Fruit fly (Drosophila melanogaster) whole organism, embryonic: ENCODE results near the gene CG8312.

ENCODE experiments used
- Aef1 ChIP-seq: fragments of 200-800 bp; sonication (Bioruptor generic); IDR thresholded peaks from 3 replicates; pipeline ENCODE4 v1.3.6; 2022; ENCODE audit warnings: missing biosample characterization, missing genetic modification characterization
- Antp ChIP-seq: fragments of 200-800 bp; sonication (Bioruptor generic); optimal IDR thresholded peaks from 3 replicates; lab custom pipeline; 2016; ENCODE audit warnings: missing biosample characterization, missing genetic modification characterization
- Atf-2 ChIP-seq: fragments of 200-800 bp; sonication (Bioruptor generic); optimal IDR thresholded peaks from 2 replicates; lab custom pipeline; 2016; ENCODE audit warnings: missing biosample characterization, missing genetic modification characterization
- B-H1 ChIP-seq: fragments of 200-800 bp; sonication (Bioruptor generic); IDR thresholded peaks from 3 replicates; pipeline ENCODE4 v1.3.6; 2022; ENCODE audit warnings: missing biosample characterization, missing genetic modification characterization
- BtbVII ChIP-seq: fragments of 200-800 bp; sonication (Bioruptor generic); optimal IDR thresholded peaks from 3 replicates; lab custom pipeline; 2017; ENCODE audit warnings: missing biosample characterization, mild to moderate bottlenecking, missing genetic modification characterization
- CG10274 ChIP-seq: fragments of 200-800 bp; sonication (Bioruptor generic); optimal IDR thresholded peaks from 3 replicates; lab custom pipeline; 2017; ENCODE audit warnings: missing biosample characterization, mild to moderate bottlenecking, missing genetic modification characterization
- CG10543 ChIP-seq: fragments of 200-800 bp; sonication (Bioruptor generic); optimal IDR thresholded peaks from 3 replicates; lab custom pipeline; 2017; ENCODE audit warnings: missing biosample characterization, mild to moderate bottlenecking, missing genetic modification characterization, moderate library complexity
- CG11247 ChIP-seq: fragments of 200-800 bp; sonication (Bioruptor generic); IDR thresholded peaks from 2 replicates; pipeline ENCODE4 v1.3.6; 2022; ENCODE audit warnings: missing biosample characterization, missing genetic modification characterization
- CG12299 ChIP-seq: fragments of 200-800 bp; sonication (Bioruptor generic); optimal IDR thresholded peaks from 2 replicates; lab custom pipeline; 2018; ENCODE audit warnings: missing biosample characterization, mild to moderate bottlenecking, missing genetic modification characterization
- CG13296 ChIP-seq: fragments of 200-800 bp; sonication (Bioruptor generic); optimal IDR thresholded peaks from 3 replicates; lab custom pipeline; 2018; ENCODE audit warnings: missing biosample characterization, mild to moderate bottlenecking, missing genetic modification characterization
- CG13775 ChIP-seq: fragments of 200-800 bp; sonication (Bioruptor generic); optimal IDR thresholded peaks from 3 replicates; lab custom pipeline; 2017; ENCODE audit warnings: missing biosample characterization, mild to moderate bottlenecking, missing genetic modification characterization
- CG18262 ChIP-seq: fragments of 200-800 bp; optimal IDR thresholded peaks from 3 replicates; lab custom pipeline; 2019; ENCODE audit warnings: missing biosample characterization, mild to moderate bottlenecking, missing genetic modification characterization, moderate library complexity
- CG18476 ChIP-seq: fragments of 200-800 bp; sonication (Bioruptor generic); optimal IDR thresholded peaks from 2 replicates; lab custom pipeline; 2016; ENCODE audit warnings: missing biosample characterization, mild to moderate bottlenecking, missing genetic modification characterization
- CG18764 ChIP-seq: fragments of 200-800 bp; sonication (Bioruptor generic); optimal IDR thresholded peaks from 3 replicates; lab custom pipeline; 2016; ENCODE audit warnings: missing biosample characterization, missing genetic modification characterization
- CG2120 ChIP-seq: fragments of 200-800 bp; sonication (Bioruptor generic); optimal IDR thresholded peaks from 3 replicates; lab custom pipeline; 2016; ENCODE audit warnings: missing biosample characterization, missing genetic modification characterization
- CG31388 ChIP-seq: fragments of 200-800 bp; sonication (Bioruptor generic); optimal IDR thresholded peaks from 2 replicates; lab custom pipeline; 2016; ENCODE audit warnings: missing biosample characterization, missing genetic modification characterization
- CG32767 ChIP-seq: fragments of 200-800 bp; sonication (Bioruptor generic); IDR thresholded peaks from 2 replicates; pipeline ENCODE4 v1.3.6; 2022; ENCODE audit warnings: missing biosample characterization, missing genetic modification characterization
- CG3281 ChIP-seq: fragments of 200-800 bp; sonication (Bioruptor generic); optimal IDR thresholded peaks from 3 replicates; lab custom pipeline; 2017; ENCODE audit warnings: missing biosample characterization, mild to moderate bottlenecking, missing genetic modification characterization
- CG34376 ChIP-seq: fragments of 200-800 bp; sonication (Bioruptor generic); optimal IDR thresholded peaks from 2 replicates; lab custom pipeline; 2018; ENCODE audit warnings: missing biosample characterization, mild to moderate bottlenecking, missing genetic modification characterization
- CG34422 ChIP-seq: fragments of 200-800 bp; sonication (Bioruptor generic); IDR thresholded peaks from 3 replicates; pipeline ENCODE4 v1.3.6; 2022; ENCODE audit warnings: missing biosample characterization, missing genetic modification characterization
- CG3838 ChIP-seq: fragments of 200-800 bp; sonication (Bioruptor generic); optimal IDR thresholded peaks from 3 replicates; lab custom pipeline; 2016; ENCODE audit warnings: missing biosample characterization, missing genetic modification characterization
- CG4820 ChIP-seq: fragments of 200-800 bp; sonication (Bioruptor generic); optimal IDR thresholded peaks from 3 replicates; lab custom pipeline; 2016; ENCODE audit warnings: missing biosample characterization, missing genetic modification characterization
- CG6765 ChIP-seq: fragments of 200-800 bp; sonication (Bioruptor generic); optimal IDR thresholded peaks from 3 replicates; lab custom pipeline; 2017; ENCODE audit warnings: missing biosample characterization, mild to moderate bottlenecking, missing genetic modification characterization
- CG7556 ChIP-seq: fragments of 200-800 bp; sonication (Bioruptor generic); optimal IDR thresholded peaks from 2 replicates; lab custom pipeline; 2017; ENCODE audit warnings: missing biosample characterization, mild to moderate bottlenecking, missing genetic modification characterization
- CG7786 ChIP-seq: fragments of 200-800 bp; sonication (Bioruptor generic); optimal IDR thresholded peaks from 2 replicates; lab custom pipeline; 2016; ENCODE audit warnings: missing biosample characterization, missing genetic modification characterization
- CG7987 ChIP-seq: fragments of 200-800 bp; sonication (Bioruptor generic); optimal IDR thresholded peaks from 2 replicates; lab custom pipeline; 2018; ENCODE audit warnings: missing biosample characterization, mild to moderate bottlenecking, missing genetic modification characterization, moderate library complexity
- CG8290 ChIP-seq, 3 experiments: fragments of 200-800 bp; sonication (Bioruptor generic); optimal IDR thresholded peaks; 2 replicates each; lab custom pipeline; 2016 to 2019; ENCODE audit warnings: missing biosample characterization in 3 of 3, missing genetic modification characterization in 3 of 3, mild to moderate bottlenecking in 2 of 3, moderate library complexity in 1 of 3
- CG9609 ChIP-seq: fragments of 200-800 bp; sonication (Bioruptor generic); optimal IDR thresholded peaks from 3 replicates; lab custom pipeline; 2016; ENCODE audit warnings: missing biosample characterization, missing genetic modification characterization
- Dek ChIP-seq: fragments of 200-800 bp; sonication (Bioruptor generic); optimal IDR thresholded peaks from 3 replicates; lab custom pipeline; 2019; ENCODE audit warnings: missing biosample characterization, mild to moderate bottlenecking, missing genetic modification characterization, moderate library complexity
- Dll ChIP-seq: fragments of 200-800 bp; sonication (Bioruptor generic); IDR thresholded peaks from 4 replicates; pipeline ENCODE4 v1.3.6; 2022; ENCODE audit warnings: missing biosample characterization, missing genetic modification characterization; ENCODE audit not compliant: partially characterized antibody
- Dref ChIP-seq: fragments of 200-800 bp; sonication (Bioruptor generic); IDR thresholded peaks from 2 replicates; pipeline ENCODE4 v1.3.6; 2022; ENCODE audit warnings: missing biosample characterization, missing genetic modification characterization
- H15 ChIP-seq: fragments of 200-800 bp; sonication (Bioruptor generic); IDR thresholded peaks from 3 replicates; pipeline ENCODE4 v1.3.6; 2022; ENCODE audit warnings: missing biosample characterization, missing genetic modification characterization
- HmgD ChIP-seq: fragments of 200-800 bp; sonication (Bioruptor generic); optimal IDR thresholded peaks from 3 replicates; lab custom pipeline; 2016; ENCODE audit warnings: missing biosample characterization, missing genetic modification characterization
- HmgZ ChIP-seq: fragments of 200-800 bp; sonication (Bioruptor generic); optimal IDR thresholded peaks from 2 replicates; lab custom pipeline; 2018; ENCODE audit warnings: missing biosample characterization, mild to moderate bottlenecking, missing genetic modification characterization
- Med ChIP-seq: fragments of 200-800 bp; sonication (Bioruptor generic); peaks from one replicate; lab custom pipeline; 2016; ENCODE audit warnings: missing biosample characterization, missing genetic modification characterization, mild to moderate bottlenecking, inconsistent platforms, moderate library complexity
- Myb ChIP-seq: fragments of 200-800 bp; sonication (Bioruptor generic); optimal IDR thresholded peaks from 2 replicates; lab custom pipeline; 2016; ENCODE audit warnings: missing biosample characterization, missing genetic modification characterization
- NFAT ChIP-seq: fragments of 200-800 bp; sonication (Bioruptor generic); IDR thresholded peaks from 2 replicates; pipeline ENCODE4 v1.3.6; 2022; ENCODE audit warnings: missing biosample characterization, missing genetic modification characterization
- Oli ChIP-seq: fragments of 200-800 bp; sonication (Bioruptor generic); optimal IDR thresholded peaks from 2 replicates; lab custom pipeline; 2018; ENCODE audit warnings: missing biosample characterization, mild to moderate bottlenecking, missing genetic modification characterization, moderate library complexity
- Ptx1 ChIP-seq: fragments of 200-800 bp; sonication (Bioruptor generic); IDR thresholded peaks from 2 replicates; pipeline ENCODE4 v1.3.6; 2022; ENCODE audit warnings: missing biosample characterization, missing genetic modification characterization
- Stat92E ChIP-seq, 3 experiments: fragments of >200 bp in 2 of 3; fragments of 200-800 bp in 1 of 3; sonication (Bioruptor generic) in 1 of 3; optimal IDR thresholded peaks; 2 replicates each; lab custom pipeline; 2017 to 2019; ENCODE audit warnings: missing biosample characterization in 3 of 3, missing genetic modification characterization in 3 of 3, mild to moderate bottlenecking in 1 of 3, moderate library complexity in 1 of 3
- bbx ChIP-seq: fragments of 200-800 bp; sonication (Bioruptor generic); IDR thresholded peaks from 2 replicates; pipeline ENCODE4 v1.3.6; 2022; ENCODE audit warnings: missing biosample characterization, missing genetic modification characterization; ENCODE audit not compliant: partially characterized antibody
- eve ChIP-seq, 2 experiments: fragments of >200 bp; optimal IDR thresholded peaks; 2 replicates each; lab custom pipeline; 2017; ENCODE audit warnings: missing biosample characterization in 2 of 2, missing genetic modification characterization in 2 of 2
- her ChIP-seq: fragments of 200-800 bp; sonication (Bioruptor generic); optimal IDR thresholded peaks from 2 replicates; lab custom pipeline; 2016; ENCODE audit warnings: missing biosample characterization, missing genetic modification characterization
- hkb ChIP-seq, 2 experiments: fragments of 200-800 bp in 1 of 2; fragments of >200 bp in 1 of 2; sonication (Bioruptor generic) in 1 of 2; IDR thresholded peaks in 1 of 2; optimal IDR thresholded peaks in 1 of 2; 2 replicates each; pipeline versions ENCODE4 v1.3.6 to Lab custom; 2017 to 2022; ENCODE audit warnings: missing biosample characterization in 1 of 2, missing genetic modification characterization in 1 of 2
- insv ChIP-seq, 2 experiments: fragments of 200-800 bp; sonication (Bioruptor generic); optimal IDR thresholded peaks; 3 replicates each; lab custom pipeline; 2016 to 2018; ENCODE audit warnings: missing biosample characterization in 2 of 2, missing genetic modification characterization in 2 of 2
- ken ChIP-seq: fragments of 200-800 bp; sonication (Bioruptor generic); IDR thresholded peaks from 3 replicates; pipeline ENCODE4 v1.3.6; 2022; ENCODE audit warnings: missing biosample characterization, missing genetic modification characterization
- nau ChIP-seq: fragments of 200-800 bp; sonication (Bioruptor generic); optimal IDR thresholded peaks from 3 replicates; lab custom pipeline; 2017; ENCODE audit warnings: missing biosample characterization, mild to moderate bottlenecking, missing genetic modification characterization, missing genetic modification reagents
- onecut ChIP-seq: fragments of 200-800 bp; sonication (Bioruptor generic); IDR thresholded peaks from 2 replicates; pipeline ENCODE4 v1.3.6; 2022; ENCODE audit warnings: missing biosample characterization, missing genetic modification characterization
- sug ChIP-seq: fragments of 200-800 bp; optimal IDR thresholded peaks from 2 replicates; lab custom pipeline; 2019; ENCODE audit warnings: missing biosample characterization, mild to moderate bottlenecking, missing genetic modification characterization, moderate library complexity

Gene CG8312

dm6 chr3R:9555334-9555974 lies 35.7 kb upstream of the CG8312 start, which contains the start of the genes CG9386 and BckdhA (continued):
- no peak for TF ChIP-seq BtbVII (GFP tag; lab: Kevin White, UChicago)
- peak; percentile 14 for TF ChIP-seq CG4820
- no peak for TF ChIP-seq CG7987 (GFP tag; lab: Kevin White, UChicago)
- peak; percentile 62 for TF ChIP-seq Dek (tag; lab: Kevin White, UChicago)
- TF ChIP-seq CG34376 (GFP tag; lab: Kevin White, UChicago), result peak; percentile 46
- peak; percentile 16 for TF ChIP-seq CG7786
- TF ChIP-seq onecut (GFP tag; lab: Robert Waterston, UW), result peak; percentile 31; the same call in 1 of the 2 replicates
- peak; percentile 70 for TF ChIP-seq Dref (GFP tag; lab: Robert Waterston, UW)
- no peak for TF ChIP-seq CG10274 (GFP tag; lab: Kevin White, UChicago)
- peak; percentile 62 for TF ChIP-seq CG10543 (GFP tag; lab: Kevin White, UChicago)
- TF ChIP-seq CG8290 (GFP tag; optimal IDR thresholded peaks at IDR 0.05; lab: Kevin White, UChicago), result peak; percentile 61
- peak; percentile 53 to 82 for TF ChIP-seq CG8290 (tag; optimal IDR thresholded peaks at IDR 0.05; lab: Kevin White, UChicago)
- peak; percentile 55 for TF ChIP-seq CG13775 (GFP tag; lab: Kevin White, UChicago)
- peak; percentile 76 for TF ChIP-seq NFAT (GFP tag; lab: Robert Waterston, UW)
- TF ChIP-seq CG3281 (GFP tag; lab: Kevin White, UChicago), result peak; percentile 44
- peak; percentile 81 for TF ChIP-seq CG2120
- TF ChIP-seq CG12299 (tag; lab: Kevin White, UChicago), result no peak
- no peak for TF ChIP-seq B-H1 (GFP tag; lab: Robert Waterston, UW)
- no peak for TF ChIP-seq CG34422 (GFP tag; lab: Robert Waterston, UW)
- peak; percentile 41; the same call in 1 of the 2 replicates for TF ChIP-seq bbx (GFP tag; lab: Robert Waterston, UW)
- TF ChIP-seq CG9609 (GFP tag; lab: Kevin White, UChicago), result peak; percentile 65
- TF ChIP-seq Oli (tag; lab: Kevin White, UChicago), result peak; percentile 21
- TF ChIP-seq Atf-2 (GFP tag; lab: Kevin White, UChicago), result peak; percentile 13
- no peak for TF ChIP-seq hkb (optimal IDR thresholded peaks at IDR 0.05; lab: Kevin White, UChicago)
- TF ChIP-seq hkb (GFP tag; IDR thresholded peaks at IDR 0.05; lab: Robert Waterston, UW), result no peak
- peak; percentile 29 for TF ChIP-seq Myb (GFP tag; lab: Kevin White, UChicago)
- no peak for TF ChIP-seq ken (GFP tag; lab: Robert Waterston, UW)
- TF ChIP-seq Ptx1 (GFP tag; lab: Robert Waterston, UW), result peak; percentile 47; the same call in 1 of the 2 replicates
- TF ChIP-seq CG18262 (tag; lab: Kevin White, UChicago), result peak; percentile 56
- TF ChIP-seq CG7556 (GFP tag; lab: Kevin White, UChicago), result peak; percentile 42
- peak; percentile 34 for TF ChIP-seq CG18476 (GFP tag; lab: Kevin White, UChicago)
- TF ChIP-seq HmgZ (tag; lab: Kevin White, UChicago), result peak; percentile 21
- TF ChIP-seq CG6765 (GFP tag; lab: Kevin White, UChicago), result peak; percentile 27
- TF ChIP-seq Med (GFP tag; lab: Kevin White, UChicago), result peak; percentile 92
- peak; percentile 85 for TF ChIP-seq Dll
- TF ChIP-seq eve (GFP tag; optimal IDR thresholded peaks at IDR 0.05; lab: Kevin White, UChicago), result no peak
- no peak for TF ChIP-seq CG31388
- TF ChIP-seq CG3838 (GFP tag; lab: Kevin White, UChicago), result no peak
- peak; percentile 60 for TF ChIP-seq sug (tag; lab: Kevin White, UChicago)
- TF ChIP-seq CG32767 (GFP tag; lab: Robert Waterston, UW), result 0 out of 2 replicates have a peak, but pooled peaks have one; percentile 38
- peak; percentile 59 for TF ChIP-seq CG13296
- TF ChIP-seq insv (GFP tag; optimal IDR thresholded peaks at IDR 0.05; lab: Kevin White, UChicago), result no peak
- peak; percentile 21 for TF ChIP-seq HmgD (GFP tag; lab: Kevin White, UChicago)
- peak; percentile 51 for TF ChIP-seq Antp (GFP tag; lab: Kevin White, UChicago)
- no peak for TF ChIP-seq Stat92E (GFP tag; optimal IDR thresholded peaks at IDR 0.05; lab: Kevin White, UChicago)
- peak; percentile 66 for TF ChIP-seq CG11247 (GFP tag; lab: Robert Waterston, UW)
- TF ChIP-seq CG18764, result peak; percentile 16
- TF ChIP-seq H15, result no peak
- TF ChIP-seq Aef1 (GFP tag; lab: Robert Waterston, UW), result peak; percentile 13; the same call in 1 of the 3 replicates
- TF ChIP-seq nau (GFP tag; lab: Kevin White, UChicago), result no peak
- TF ChIP-seq her (GFP tag; lab: Kevin White, UChicago), result peak; percentile 25
